Worm (Caenorhabditis elegans) whole organism, L4 larva: ENCODE measurements around the gene F10D2.8.

Experiments
- F10B5.3 ChIP-seq: sonication (generic microtip); optimal IDR thresholded peaks from 2 replicates; lab custom pipeline; 2016; ENCODE audit warnings: mild to moderate bottlenecking, missing genetic modification characterization, missing compliant biosample characterization
- aly-2 ChIP-seq: sonication (generic microtip); optimal IDR thresholded peaks from 2 replicates; lab custom pipeline; 2018; ENCODE audit warnings: missing biosample characterization, missing genetic modification characterization
- dmd-8 ChIP-seq: fragments of 200-800 bp; sonication (Bioruptor generic); IDR thresholded peaks from 2 replicates; pipeline ENCODE4 v1.3.6; 2022; ENCODE audit warnings: missing genetic modification characterization, missing compliant biosample characterization
- dve-1 ChIP-seq: sonication (generic microtip); optimal IDR thresholded peaks from 2 replicates; lab custom pipeline; 2017; ENCODE audit warnings: antibody characterized with exemption, mild to moderate bottlenecking, missing genetic modification characterization, missing compliant biosample characterization; ENCODE audit not compliant: insufficient read depth
- egl-27 ChIP-seq: sonication (generic microtip); optimal IDR thresholded peaks from 3 replicates; lab custom pipeline; 2017; ENCODE audit warnings: missing biosample characterization, missing genetic modification reagents, missing genetic modification characterization
- fkh-10 ChIP-seq: fragments of 150-350 bp; optimal IDR thresholded peaks from 2 replicates; lab custom pipeline; 2014; ENCODE audit warnings: missing biosample characterization, missing genetic modification reagents, missing genetic modification characterization
- lin-13 ChIP-seq: fragments of 150-350 bp; optimal IDR thresholded peaks from 2 replicates; lab custom pipeline; 2014; ENCODE audit warnings: missing biosample characterization, missing genetic modification reagents, missing genetic modification characterization
- lin-38 ChIP-seq: fragments of 200-800 bp; sonication (Bioruptor generic); IDR thresholded peaks from 2 replicates; pipeline ENCODE4 v1.3.6; 2022; ENCODE audit warnings: missing genetic modification reagents, missing genetic modification characterization, missing compliant biosample characterization
- mep-1 ChIP-seq: fragments of 150-350 bp; sonication (generic microtip); optimal IDR thresholded peaks from 3 replicates; lab custom pipeline; 2014; ENCODE audit warnings: missing biosample characterization, missing genetic modification characterization
- nhr-11 ChIP-seq: fragments of 150-350 bp; optimal IDR thresholded peaks from 2 replicates; lab custom pipeline; 2014; ENCODE audit warnings: missing biosample characterization, missing genetic modification characterization
- nhr-6 ChIP-seq: fragments of 150-350 bp; optimal IDR thresholded peaks from 2 replicates; lab custom pipeline; 2014; ENCODE audit warnings: missing biosample characterization, missing genetic modification characterization
- nhr-76 ChIP-seq: fragments of 150-350 bp; optimal IDR thresholded peaks from 2 replicates; lab custom pipeline; 2014; ENCODE audit warnings: missing biosample characterization, missing genetic modification characterization
- unc-62 ChIP-seq, 3 experiments: fragments of 150-350 bp in 1 of 3; sonication (generic microtip); optimal IDR thresholded peaks in 2 of 3; peaks in 1 of 3; 1 replicate in 1 of 3; 2 replicates in 2 of 3; lab custom pipeline; 2014 to 2017; ENCODE audit warnings: missing biosample characterization in 3 of 3, missing genetic modification characterization in 3 of 3, missing genetic modification reagents in 3 of 3, missing genotype in 1 of 3
- zip-2 ChIP-seq: fragments of 150-350 bp; optimal IDR thresholded peaks from 2 replicates; lab custom pipeline; 2014; ENCODE audit warnings: missing biosample characterization, missing genetic modification characterization

DNA sequence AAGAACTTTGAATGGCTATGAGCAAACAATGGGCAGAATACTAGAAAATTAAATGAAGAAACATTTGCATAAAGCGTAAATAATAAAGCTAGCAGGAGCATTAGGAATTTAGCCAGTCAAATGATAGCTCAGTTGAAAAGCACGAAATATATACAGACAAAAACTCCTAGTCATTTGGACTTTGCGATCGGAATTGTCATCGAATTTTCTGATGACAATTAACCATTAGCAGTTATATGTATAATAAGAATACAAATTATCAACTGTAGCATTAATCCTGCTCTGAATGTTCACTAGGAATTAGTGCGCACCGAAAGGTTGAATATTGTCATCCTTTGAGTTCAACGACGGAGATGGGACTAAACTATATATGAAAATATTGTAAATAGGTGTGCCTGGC is 3.1 kb downstream of the F10D2.8 start, which contains the start of gene ugt-38:
- TF ChIP-seq egl-27 (tag; lab: Kevin White, UChicago) (no peak), unc-62 (GFP tag; optimal IDR thresholded peaks at IDR 0.05 in 1 of 2; lab: Kevin White, UChicago) (no peak), unc-62 (tag; optimal IDR thresholded peaks at IDR 0.05; lab: Kevin White, UChicago) (no peak), nhr-11 (no peak), lin-38 (GFP tag; lab: Robert Waterston, UW) (no peak), aly-2 (tag; lab: Kevin White, UChicago) (no peak), dve-1 (no peak), mep-1 (tag; lab: Kevin White, UChicago) (no peak), nhr-6 (tag; lab: Kevin White, UChicago) (no peak), dmd-8 (no peak), nhr-76 (tag; lab: Kevin White, UChicago) (no peak), F10B5.3 (tag; lab: Kevin White, UChicago) (no peak), zip-2 (tag; lab: Kevin White, UChicago) (no peak), lin-13 (no peak), fkh-10 (GFP tag; lab: Kevin White, UChicago) (no peak)
